Fruit fly (Drosophila melanogaster): ENCODE measurements around the gene Klp3A.

DNA sequence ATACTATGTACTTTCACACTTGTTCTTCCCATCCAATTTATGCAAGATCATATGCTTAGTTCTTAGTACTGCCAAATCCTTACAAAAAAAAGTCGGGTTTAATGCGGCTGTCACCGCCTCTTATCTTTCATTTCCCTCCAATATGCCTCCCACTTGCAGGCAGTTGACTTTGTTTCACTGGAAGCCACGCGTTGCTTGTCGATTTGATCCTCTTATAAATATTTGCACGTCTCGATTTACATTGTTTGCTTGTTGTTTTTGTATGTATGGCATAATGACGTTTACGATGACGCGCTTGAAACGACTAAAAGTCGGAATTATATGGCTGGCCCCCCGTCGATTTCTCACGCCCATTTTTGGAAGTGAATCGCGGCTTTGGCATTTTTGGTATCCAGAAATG lies 45.1 kb upstream of the Klp3A start:
- TF ChIP-seq net (GFP tag; optimal IDR thresholded peaks at IDR 0.05) = no peak
- TF ChIP-seq CG10631 (GFP tag; optimal IDR thresholded peaks at IDR 0.05) = no peak
- TF ChIP-seq CG8119 (GFP tag; IDR thresholded peaks at IDR 0.05) = no peak
- TF ChIP-seq achi (GFP tag; optimal IDR thresholded peaks at IDR 0.05) = no peak
- no peak for TF ChIP-seq CG16779 (tag; optimal IDR thresholded peaks at IDR 0.05)
- no peak for TF ChIP-seq Sox14 (GFP tag; optimal IDR thresholded peaks at IDR 0.05)
- TF ChIP-seq CG11294 (GFP tag; IDR thresholded peaks at IDR 0.05) = no peak
- TF ChIP-seq topi (GFP tag; optimal IDR thresholded peaks at IDR 0.05) = no peak
- no peak for TF ChIP-seq dac (GFP tag; optimal IDR thresholded peaks at IDR 0.05)
- no peak for TF ChIP-seq Blimp-1 (GFP tag; optimal IDR thresholded peaks at IDR 0.05)

Data from whole organism, prepupa.